Fruit fly (Drosophila melanogaster) whole organism, prepupa: ENCODE data around the gene CG10274.

Experiments used
- CG11762 ChIP-seq: fragments of 200-800 bp; sonication (Bioruptor generic); optimal IDR thresholded peaks from 3 replicates; lab custom pipeline; 2016; ENCODE audit warnings: missing biosample characterization, missing genetic modification characterization; ENCODE audit not compliant: insufficient read depth
- Hr38 ChIP-seq: sonication (Bioruptor generic); optimal IDR thresholded peaks from 2 replicates; lab custom pipeline; 2016; ENCODE audit warnings: missing biosample characterization, missing genetic modification characterization
- Smox ChIP-seq: fragments of 200-800 bp; sonication (Bioruptor generic); optimal IDR thresholded peaks from 3 replicates; lab custom pipeline; 2016; ENCODE audit warnings: missing biosample characterization, missing genetic modification characterization
- Sox14 ChIP-seq: fragments of 200-800 bp; sonication (Bioruptor generic); optimal IDR thresholded peaks from 3 replicates; lab custom pipeline; 2016; ENCODE audit warnings: missing biosample characterization, missing genetic modification characterization
- achi ChIP-seq: fragments of 200-800 bp; sonication (Bioruptor generic); optimal IDR thresholded peaks from 3 replicates; lab custom pipeline; 2016; ENCODE audit warnings: missing biosample characterization, missing genetic modification characterization
- topi ChIP-seq: fragments of 200-800 bp; sonication (Bioruptor generic); optimal IDR thresholded peaks from 3 replicates; lab custom pipeline; 2016; ENCODE audit warnings: missing biosample characterization, missing genetic modification characterization

dm6 chr3L:6162483-6163128 is 19.0 kb downstream of the CG10274 start, which contains the start of gene Prdm13:
- TF ChIP-seq CG11762 (GFP tag; lab: Kevin White, UChicago): no peak
- no peak for TF ChIP-seq achi
- TF ChIP-seq Sox14: no peak
- no peak for TF ChIP-seq Smox (GFP tag; lab: Kevin White, UChicago)
- no peak for TF ChIP-seq Hr38
- no peak for TF ChIP-seq topi (GFP tag; lab: Kevin White, UChicago)
